Worm (Caenorhabditis elegans) whole organism, young adult: ENCODE measurements around the gene Y97E10AR.8.
A peak's percentile ranks its signal among the peaks of the same experiment; 100 is the strongest.

Experiments
- B0336.3 ChIP-seq: fragments of 200-800 bp; sonication (Bioruptor generic); IDR thresholded peaks from 2 replicates; pipeline ENCODE4 v1.3.6; 2022; ENCODE audit warnings: missing genetic modification characterization, missing compliant biosample characterization
- F10E7.11 ChIP-seq: sonication (generic microtip); optimal IDR thresholded peaks from 2 replicates; lab custom pipeline; 2017; ENCODE audit warnings: mild to moderate bottlenecking, missing genetic modification characterization, moderate library complexity, missing compliant biosample characterization
- F22D6.2 ChIP-seq: sonication (generic microtip); optimal IDR thresholded peaks from 2 replicates; lab custom pipeline; 2016; ENCODE audit warnings: mild to moderate bottlenecking, missing genetic modification characterization, missing compliant biosample characterization
- F52B5.7 ChIP-seq: sonication (generic microtip); optimal IDR thresholded peaks from 2 replicates; lab custom pipeline; 2016; ENCODE audit warnings: mild to moderate bottlenecking, missing genetic modification characterization, missing compliant biosample characterization
- K11D2.4 ChIP-seq: fragments of 200-800 bp; sonication (Bioruptor generic); IDR thresholded peaks from 2 replicates; pipeline ENCODE4 v1.3.6; 2022; ENCODE audit warnings: missing genetic modification reagents, missing genetic modification characterization, missing compliant biosample characterization
- T26A5.8 ChIP-seq: sonication (generic microtip); optimal IDR thresholded peaks from 2 replicates; lab custom pipeline; 2016; ENCODE audit warnings: missing genetic modification characterization, missing compliant biosample characterization
- akir-1 ChIP-seq: fragments of 200-800 bp; sonication (Bioruptor generic); optimal IDR thresholded peaks from 2 replicates; lab custom pipeline; 2018; ENCODE audit warnings: mild to moderate bottlenecking, missing genetic modification characterization, moderate library complexity, missing compliant biosample characterization
- attf-3 ChIP-seq: fragments of 200-800 bp; sonication (Bioruptor generic); conservative IDR thresholded peaks from 2 replicates; pipeline ENCODE4 v1.3.6; 2022; ENCODE audit warnings: missing genetic modification reagents, missing genetic modification characterization, missing compliant biosample characterization
- bed-2 ChIP-seq: fragments of 200-800 bp; sonication (Bioruptor generic); IDR thresholded peaks from 2 replicates; pipeline ENCODE4 v1.3.6; 2022; ENCODE audit warnings: missing genetic modification reagents, missing genetic modification characterization, missing compliant biosample characterization
- ccch-3 ChIP-seq: fragments of 200-800 bp; sonication (Bioruptor generic); optimal IDR thresholded peaks from 2 replicates; lab custom pipeline; 2018; ENCODE audit warnings: mild to moderate bottlenecking, missing genetic modification characterization, missing compliant biosample characterization
- cebp-2 ChIP-seq: fragments of 200-800 bp; sonication (Bioruptor generic); IDR thresholded peaks from 2 replicates; pipeline ENCODE4 v1.3.6; 2022; ENCODE audit warnings: missing genetic modification characterization, missing compliant biosample characterization
- ceh-100 ChIP-seq: fragments of 200-800 bp; sonication (Bioruptor generic); IDR thresholded peaks from 2 replicates; pipeline ENCODE4 v1.3.6; 2022; ENCODE audit warnings: missing genetic modification reagents, missing genetic modification characterization, missing compliant biosample characterization
- ceh-27 ChIP-seq: fragments of 200-800 bp; sonication (Bioruptor generic); optimal IDR thresholded peaks from 2 replicates; lab custom pipeline; 2018; ENCODE audit warnings: mild to moderate bottlenecking, missing genetic modification characterization, moderate library complexity, missing compliant biosample characterization
- ceh-58 ChIP-seq: fragments of 200-800 bp; sonication (Bioruptor generic); IDR thresholded peaks from 2 replicates; pipeline ENCODE4 v1.3.6; 2022; ENCODE audit warnings: missing genetic modification characterization, missing compliant biosample characterization
- ceh-79 ChIP-seq: sonication (generic microtip); optimal IDR thresholded peaks from 2 replicates; lab custom pipeline; 2017; ENCODE audit warnings: mild to moderate bottlenecking, missing genetic modification characterization, missing compliant biosample characterization
- ceh-91 ChIP-seq: fragments of 200-800 bp; sonication (Bioruptor generic); IDR thresholded peaks from 2 replicates; pipeline ENCODE4 v1.3.6; 2022; ENCODE audit warnings: missing genetic modification reagents, missing genetic modification characterization, missing compliant biosample characterization
- die-1 ChIP-seq: sonication (generic microtip); optimal IDR thresholded peaks from 2 replicates; lab custom pipeline; 2016; ENCODE audit warnings: missing genotype, mild to moderate bottlenecking, missing genetic modification characterization, missing compliant biosample characterization
- dpff-1 ChIP-seq: sonication (generic microtip); optimal IDR thresholded peaks from 2 replicates; lab custom pipeline; 2017; ENCODE audit warnings: mild to moderate bottlenecking, missing genetic modification characterization, missing compliant biosample characterization
- dpl-1 ChIP-seq: fragments of 150-350 bp; optimal IDR thresholded peaks from 2 replicates; lab custom pipeline; 2014; ENCODE audit warnings: missing biosample characterization, missing genetic modification reagents, missing genetic modification characterization
- egl-18 ChIP-seq: fragments of 200-800 bp; sonication (Bioruptor generic); IDR thresholded peaks from 2 replicates; pipeline ENCODE4 v1.3.6; 2022; ENCODE audit warnings: missing genetic modification reagents, missing genetic modification characterization, missing compliant biosample characterization
- egrh-3 ChIP-seq: fragments of 200-800 bp; sonication (Bioruptor generic); IDR thresholded peaks from 2 replicates; pipeline ENCODE4 v1.3.6; 2022; ENCODE audit warnings: missing genetic modification reagents, missing genetic modification characterization, missing compliant biosample characterization
- hlh-12 ChIP-seq: sonication (generic microtip); optimal IDR thresholded peaks from 2 replicates; lab custom pipeline; 2016; ENCODE audit warnings: missing genetic modification characterization, missing compliant biosample characterization
- let-526 ChIP-seq: fragments of 200-800 bp; sonication (Bioruptor generic); IDR thresholded peaks from 2 replicates; pipeline ENCODE4 v1.3.6; 2022; ENCODE audit warnings: missing genetic modification reagents, missing genetic modification characterization, missing compliant biosample characterization
- lin-35 ChIP-seq, 3 experiments: fragments of 150-350 bp in 2 of 3; sonication (generic microtip) in 1 of 3; optimal IDR thresholded peaks; 2 replicates each; lab custom pipeline; 2014 to 2018; ENCODE audit warnings: missing biosample characterization in 3 of 3, missing genetic modification characterization in 3 of 3, missing genetic modification reagents in 3 of 3
- madf-10 ChIP-seq: sonication (generic microtip); optimal IDR thresholded peaks from 2 replicates; lab custom pipeline; 2016; ENCODE audit warnings: mild to moderate bottlenecking, missing genetic modification characterization, missing compliant biosample characterization
- madf-6 ChIP-seq: fragments of 200-800 bp; sonication (Bioruptor generic); IDR thresholded peaks from 2 replicates; pipeline ENCODE4 v1.3.6; 2022; ENCODE audit warnings: missing genetic modification reagents, missing genetic modification characterization, missing compliant biosample characterization
- nhr-27 ChIP-seq: fragments of 200-800 bp; sonication (Bioruptor generic); optimal IDR thresholded peaks from 2 replicates; lab custom pipeline; 2018; ENCODE audit warnings: mild to moderate bottlenecking, missing genetic modification characterization, moderate library complexity, missing compliant biosample characterization
- rcor-1 ChIP-seq: fragments of 200-800 bp; sonication (Bioruptor generic); IDR thresholded peaks from 2 replicates; pipeline ENCODE4 v1.3.6; 2022; ENCODE audit warnings: missing genetic modification reagents, missing genetic modification characterization, missing compliant biosample characterization
- repo-1 ChIP-seq: sonication (generic microtip); optimal IDR thresholded peaks from 2 replicates; lab custom pipeline; 2017; ENCODE audit warnings: mild to moderate bottlenecking, missing genetic modification characterization, missing compliant biosample characterization
- sdz-38 ChIP-seq: sonication (generic microtip); optimal IDR thresholded peaks from 2 replicates; lab custom pipeline; 2016; ENCODE audit warnings: missing genotype, missing genetic modification characterization, missing compliant biosample characterization
- sea-2 ChIP-seq: fragments of 200-800 bp; sonication (Bioruptor generic); IDR thresholded peaks from 2 replicates; pipeline ENCODE4 v1.3.6; 2022; ENCODE audit warnings: missing genetic modification characterization, missing compliant biosample characterization
- somi-1 ChIP-seq: fragments of 200-800 bp; sonication (Bioruptor generic); optimal IDR thresholded peaks from 2 replicates; lab custom pipeline; 2018; ENCODE audit warnings: mild to moderate bottlenecking, missing genetic modification characterization, missing compliant biosample characterization
- zfh-2 ChIP-seq: fragments of 200-800 bp; sonication (Bioruptor generic); conservative IDR thresholded peaks from 2 replicates; pipeline ENCODE4 v1.3.6; 2022; ENCODE audit warnings: missing genetic modification reagents, missing genetic modification characterization, missing compliant biosample characterization
- ztf-28 ChIP-seq: fragments of 200-800 bp; sonication (Bioruptor generic); IDR thresholded peaks from 2 replicates; pipeline ENCODE4 v1.3.6; 2022; ENCODE audit warnings: missing genetic modification reagents, missing genetic modification characterization, missing compliant biosample characterization

Gene Y97E10AR.8

ce11 chrV:8046706-8047105, 41.6 kb downstream of the Y97E10AR.8 start, which contains the start of gene ZC513.3 (continued):
- TF ChIP-seq nhr-27 (tag; lab: Kevin White, UChicago) (no peak), ccch-3 (no peak), ceh-27 (GFP tag; lab: Kevin White, UChicago) (no peak), T26A5.8 (tag; lab: Kevin White, UChicago) (no peak), F22D6.2 (tag; lab: Kevin White, UChicago) (no peak), akir-1 (GFP tag; lab: Kevin White, UChicago) (no peak), cebp-2 (GFP tag; lab: Robert Waterston, UW) (no peak)

- TF ChIP-seq egrh-3 (GFP tag; lab: Robert Waterston, UW) (peak; percentile 90; the same call in 1 of the 2 replicates), ccch-3 (no peak), B0336.3 (GFP tag; lab: Robert Waterston, UW) (no peak), sea-2 (no peak), cebp-2 (GFP tag; lab: Robert Waterston, UW) (0 out of 2 replicates have a peak, but pooled peaks have one; percentile 12), zfh-2 (GFP tag; lab: Robert Waterston, UW) (peak; percentile 83), egl-18 (GFP tag; lab: Robert Waterston, UW) (no peak)
These were observed 45.1 kb downstream of the Y97E10AR.8 start for ce11 chrV:8050059-8050677.

- no peak for TF ChIP-seq ztf-28 (GFP tag; lab: Robert Waterston, UW)
- TF ChIP-seq hlh-12: no peak
- no peak for TF ChIP-seq rcor-1 (GFP tag; lab: Robert Waterston, UW)
- TF ChIP-seq dpl-1 (GFP tag; lab: Kevin White, UChicago): no peak
- no peak for TF ChIP-seq madf-10
- TF ChIP-seq let-526 (GFP tag; lab: Robert Waterston, UW): no peak
- TF ChIP-seq egl-18 (GFP tag; lab: Robert Waterston, UW): no peak
- no peak for TF ChIP-seq die-1 (tag; lab: Kevin White, UChicago)
- no peak for TF ChIP-seq zfh-2 (GFP tag; lab: Robert Waterston, UW)
These were observed 45.7 kb downstream of the Y97E10AR.8 start, which contains the start of gene col-43 for ce11 chrV:8050811-8051210. TSS of gene col-43 (minus strand) at chrV:8050911.

- no peak for TF ChIP-seq ceh-79 (tag; lab: Kevin White, UChicago)
- no peak for TF ChIP-seq nhr-27 (tag; lab: Kevin White, UChicago)
- TF ChIP-seq repo-1 (tag; lab: Kevin White, UChicago): no peak
- no peak for TF ChIP-seq attf-3 (GFP tag; lab: Robert Waterston, UW)
- TF ChIP-seq rcor-1 (GFP tag; lab: Robert Waterston, UW): no peak
- no peak for TF ChIP-seq lin-35 (GFP tag; optimal IDR thresholded peaks at IDR 0.05; lab: Kevin White, UChicago)
- no peak for TF ChIP-seq F10E7.11 (tag; lab: Kevin White, UChicago)
- no peak for TF ChIP-seq K11D2.4 (GFP tag; lab: Robert Waterston, UW)
- no peak for TF ChIP-seq ceh-100
- TF ChIP-seq sdz-38 (tag; lab: Kevin White, UChicago): no peak
- TF ChIP-seq dpff-1 (tag; lab: Kevin White, UChicago): no peak
- TF ChIP-seq F52B5.7 (tag; lab: Kevin White, UChicago): no peak
- TF ChIP-seq somi-1 (GFP tag; lab: Kevin White, UChicago): no peak
- TF ChIP-seq ceh-58 (GFP tag; lab: Robert Waterston, UW): no peak
- TF ChIP-seq bed-2 (GFP tag; lab: Robert Waterston, UW): no peak
- no peak for TF ChIP-seq madf-6 (GFP tag; lab: Robert Waterston, UW)
- no peak for TF ChIP-seq ceh-91 (GFP tag; lab: Robert Waterston, UW)
- TF ChIP-seq, all 124 proteins: peak for 0
These were observed 46.8 kb downstream of the Y97E10AR.8 start, which contains the start of gene sth-1 for ce11 chrV:8051851-8052250. TSS of gene sth-1 (plus strand) at chrV:8052151.
